Worm (Caenorhabditis elegans) whole organism, midembryonic: Measurements from ENCODE around the gene mrpl-32.

Experiments
- T22C8.4 ChIP-seq: fragments of 200-800 bp; sonication (Bioruptor generic); IDR thresholded peaks from 2 replicates; pipeline ENCODE4 v1.3.6; 2022; ENCODE audit warnings: missing genetic modification characterization, missing compliant biosample characterization
- flt-1 ChIP-seq: fragments of 200-800 bp; sonication (Bioruptor generic); IDR thresholded peaks from 2 replicates; pipeline ENCODE4 v1.3.6; 2022; ENCODE audit warnings: missing genetic modification characterization, missing compliant biosample characterization
- med-1 ChIP-seq: sonication (generic microtip); optimal IDR thresholded peaks from 2 replicates; lab custom pipeline; 2017; ENCODE audit warnings: missing genetic modification characterization, mild to moderate bottlenecking, missing compliant biosample characterization, antibody characterized with exemption, missing genetic modification reagents; ENCODE audit not compliant: insufficient read depth
- ref-1 ChIP-seq: fragments of 200-800 bp; sonication (Bioruptor generic); conservative IDR thresholded peaks from 2 replicates; pipeline ENCODE4 v1.3.6; 2022; ENCODE audit warnings: missing genetic modification reagents, missing genetic modification characterization, missing compliant biosample characterization
- ztf-23 ChIP-seq: fragments of 200-800 bp; sonication (Bioruptor generic); IDR thresholded peaks from 2 replicates; pipeline ENCODE4 v1.3.6; 2022; ENCODE audit warnings: missing genetic modification reagents, missing genetic modification characterization, missing compliant biosample characterization
- ztf-29 ChIP-seq: fragments of 200-800 bp; sonication (Bioruptor generic); IDR thresholded peaks from 2 replicates; pipeline ENCODE4 v1.3.6; 2022; ENCODE audit warnings: missing genetic modification reagents, missing genetic modification characterization, missing compliant biosample characterization

DNA sequence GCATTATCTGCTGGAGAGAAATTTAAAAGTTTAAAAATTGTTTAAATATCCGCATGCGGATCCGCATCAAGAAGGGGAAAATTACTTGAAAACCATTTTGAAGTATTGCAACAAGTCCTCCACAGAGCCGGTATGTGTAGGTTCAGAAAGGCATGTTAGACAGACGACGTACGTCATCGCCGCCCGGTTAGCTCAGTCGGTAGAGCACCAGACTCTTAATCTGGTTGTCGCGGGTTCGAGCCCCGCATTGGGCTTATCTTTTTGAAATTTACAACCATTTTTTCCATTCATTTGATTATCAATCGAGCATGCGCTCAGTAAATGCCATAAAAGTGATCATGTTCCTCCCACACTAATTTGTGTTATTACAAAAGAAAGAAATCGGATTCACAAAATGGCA lies 23.7 kb downstream of the mrpl-32 start:
- no peak for TF ChIP-seq ztf-29 (GFP tag; lab: Robert Waterston, UW)
- no peak for TF ChIP-seq med-1
- no peak for TF ChIP-seq ztf-23 (GFP tag; lab: Robert Waterston, UW)
- TF ChIP-seq T22C8.4, result no peak
- no peak for TF ChIP-seq flt-1 (GFP tag; lab: Robert Waterston, UW)
- TF ChIP-seq ref-1 (GFP tag; lab: Robert Waterston, UW), result no peak
